Fruit fly (Drosophila melanogaster) whole organism, adult: Measurements from ENCODE around the gene CG10348.

Experiments
- CG11617 ChIP-seq: fragments of 200-800 bp; sonication (Bioruptor generic); optimal IDR thresholded peaks from 2 replicates; lab custom pipeline; 2017; ENCODE audit warnings: mild to moderate bottlenecking, missing biosample characterization, missing genetic modification reagents, missing genetic modification characterization
- CG12768 ChIP-seq: fragments of 200-800 bp; sonication (Bioruptor generic); optimal IDR thresholded peaks from 2 replicates; lab custom pipeline; 2017; ENCODE audit warnings: missing biosample characterization, missing genetic modification characterization, mild to moderate bottlenecking, moderate library complexity, missing genetic modification reagents
- CG14711 ChIP-seq: fragments of 200-800 bp; sonication (Bioruptor generic); optimal IDR thresholded peaks from 2 replicates; lab custom pipeline; 2018; ENCODE audit warnings: missing biosample characterization, mild to moderate bottlenecking, missing genetic modification characterization, moderate library complexity
- CG1620 ChIP-seq: fragments of 200-800 bp; sonication (Bioruptor generic); optimal IDR thresholded peaks from 2 replicates; lab custom pipeline; 2016; ENCODE audit warnings: missing biosample characterization, missing genetic modification characterization
- CG33017 ChIP-seq: fragments of 200-800 bp; sonication (Bioruptor generic); optimal IDR thresholded peaks from 2 replicates; lab custom pipeline; 2018; ENCODE audit warnings: missing biosample characterization, mild to moderate bottlenecking, missing genetic modification characterization, moderate library complexity
- CG5204 ChIP-seq: fragments of 200-800 bp; sonication (Bioruptor generic); optimal IDR thresholded peaks from 2 replicates; lab custom pipeline; 2016; ENCODE audit warnings: missing biosample characterization, missing genetic modification characterization
- CG7045 ChIP-seq: fragments of 200-800 bp; sonication (Bioruptor generic); optimal IDR thresholded peaks from 2 replicates; lab custom pipeline; 2017; ENCODE audit warnings: missing biosample characterization, mild to moderate bottlenecking, missing genetic modification characterization
- CG7101 ChIP-seq: fragments of 200-800 bp; sonication (Bioruptor generic); optimal IDR thresholded peaks from 2 replicates; lab custom pipeline; 2018; ENCODE audit warnings: missing biosample characterization, mild to moderate bottlenecking, missing genetic modification characterization, moderate library complexity
- Clk ChIP-seq: fragments of 200-800 bp; sonication (Bioruptor generic); optimal IDR thresholded peaks from 2 replicates; lab custom pipeline; 2017; ENCODE audit warnings: missing biosample characterization, missing genetic modification characterization
- Crg-1 ChIP-seq: fragments of 200-800 bp; sonication (Bioruptor generic); optimal IDR thresholded peaks from 2 replicates; lab custom pipeline; 2016; ENCODE audit warnings: missing biosample characterization, missing genetic modification characterization
- Hr96 ChIP-seq: fragments of 200-800 bp; sonication (Bioruptor generic); optimal IDR thresholded peaks from 2 replicates; lab custom pipeline; 2016; ENCODE audit warnings: missing biosample characterization, missing genetic modification characterization
- Mnt ChIP-seq: fragments of 200-800 bp; sonication (Bioruptor generic); optimal IDR thresholded peaks from 2 replicates; lab custom pipeline; 2016; ENCODE audit warnings: missing biosample characterization, mild to moderate bottlenecking, missing genetic modification characterization
- bab1 ChIP-seq: fragments of 200-800 bp; sonication (Bioruptor generic); optimal IDR thresholded peaks from 3 replicates; lab custom pipeline; 2019; ENCODE audit warnings: missing biosample characterization, mild to moderate bottlenecking, missing genetic modification characterization, moderate library complexity
- cic ChIP-seq: fragments of 200-800 bp; sonication (Bioruptor generic); optimal IDR thresholded peaks from 2 replicates; lab custom pipeline; 2017; ENCODE audit warnings: missing biosample characterization, mild to moderate bottlenecking, missing genetic modification characterization, moderate library complexity
- cnc ChIP-seq, 2 experiments: fragments of >200 bp; optimal IDR thresholded peaks; 2 replicates each; lab custom pipeline; 2017
- kay ChIP-seq: fragments of 200-800 bp; sonication (Bioruptor generic); peaks from one replicate; lab custom pipeline; 2016; ENCODE audit warnings: missing biosample characterization, missing genetic modification characterization, borderline replicate concordance
- ovo ChIP-seq: fragments of 200-800 bp; sonication (Bioruptor generic); optimal IDR thresholded peaks from 2 replicates; lab custom pipeline; 2016; ENCODE audit warnings: missing biosample characterization, missing genetic modification characterization
- pad ChIP-seq: fragments of 200-800 bp; sonication (Bioruptor generic); optimal IDR thresholded peaks from 3 replicates; lab custom pipeline; 2017; ENCODE audit warnings: missing biosample characterization, missing genetic modification characterization, mild to moderate bottlenecking, moderate library complexity, missing genetic modification reagents
- tj ChIP-seq: fragments of 200-800 bp; sonication (Bioruptor generic); optimal IDR thresholded peaks from 3 replicates; lab custom pipeline; 2017; ENCODE audit warnings: missing biosample characterization, mild to moderate bottlenecking, missing genetic modification characterization, moderate library complexity
- toe ChIP-seq: fragments of 200-800 bp; sonication (Bioruptor generic); optimal IDR thresholded peaks from 2 replicates; lab custom pipeline; 2016; ENCODE audit warnings: missing biosample characterization, missing genetic modification characterization

Gene CG10348

dm6 chr2L:18765760-18766159, 33.4 kb upstream of the CG10348 start:
- TF ChIP-seq ovo (GFP tag; lab: Kevin White, UChicago) (no peak), kay (GFP tag; lab: Kevin White, UChicago) (no peak), CG33017 (tag; lab: Kevin White, UChicago) (no peak), Hr96 (GFP tag; lab: Kevin White, UChicago) (no peak), CG5204 (GFP tag; lab: Kevin White, UChicago) (no peak), tj (no peak), toe (GFP tag; lab: Kevin White, UChicago) (no peak), Crg-1 (GFP tag; lab: Kevin White, UChicago) (no peak), CG12768 (GFP tag; lab: Kevin White, UChicago) (no peak)

- TF ChIP-seq ovo (GFP tag; lab: Kevin White, UChicago) (no peak), Clk (GFP tag; lab: Kevin White, UChicago) (no peak), kay (GFP tag; lab: Kevin White, UChicago) (no peak), Crg-1 (GFP tag; lab: Kevin White, UChicago) (no peak), CG7045 (GFP tag; lab: Kevin White, UChicago) (no peak), bab1 (no peak), cic (no peak), CG14711 (tag; lab: Kevin White, UChicago) (no peak), cnc (optimal IDR thresholded peaks at IDR 0.05; lab: Kevin White, UChicago) (no peak), CG1620 (GFP tag; lab: Kevin White, UChicago) (no peak), Hr96 (GFP tag; lab: Kevin White, UChicago) (no peak), toe (GFP tag; lab: Kevin White, UChicago) (no peak), tj (no peak), CG7101 (tag; lab: Kevin White, UChicago) (no peak), CG33017 (tag; lab: Kevin White, UChicago) (no peak), CG12768 (GFP tag; lab: Kevin White, UChicago) (no peak)
These were observed 20.9 kb upstream of the CG10348 start for dm6 chr2L:18753242-18753641.

- TF ChIP-seq cic = no peak
- TF ChIP-seq Crg-1 (GFP tag; lab: Kevin White, UChicago) = no peak
- no peak for TF ChIP-seq Hr96 (GFP tag; lab: Kevin White, UChicago)
- no peak for TF ChIP-seq kay (GFP tag; lab: Kevin White, UChicago)
- TF ChIP-seq tj = no peak
These were observed 20.5 kb upstream of the CG10348 start for dm6 chr2L:18752823-18753222.

- TF ChIP-seq CG14711 (tag; lab: Kevin White, UChicago) = no peak
- TF ChIP-seq kay (GFP tag; lab: Kevin White, UChicago) = no peak
- no peak for TF ChIP-seq CG33017 (tag; lab: Kevin White, UChicago)
- no peak for TF ChIP-seq CG7045 (GFP tag; lab: Kevin White, UChicago)
- no peak for TF ChIP-seq ovo (GFP tag; lab: Kevin White, UChicago)
- no peak for TF ChIP-seq pad (GFP tag; lab: Kevin White, UChicago)
- no peak for TF ChIP-seq cnc (optimal IDR thresholded peaks at IDR 0.05; lab: Kevin White, UChicago)
- TF ChIP-seq cic = no peak
- no peak for TF ChIP-seq Clk (GFP tag; lab: Kevin White, UChicago)
- no peak for TF ChIP-seq CG11617 (GFP tag; lab: Kevin White, UChicago)
- TF ChIP-seq Crg-1 (GFP tag; lab: Kevin White, UChicago) = no peak
- no peak for TF ChIP-seq Hr96 (GFP tag; lab: Kevin White, UChicago)
These were observed 19.7 kb upstream of the CG10348 start for dm6 chr2L:18752038-18752437.

DNA sequence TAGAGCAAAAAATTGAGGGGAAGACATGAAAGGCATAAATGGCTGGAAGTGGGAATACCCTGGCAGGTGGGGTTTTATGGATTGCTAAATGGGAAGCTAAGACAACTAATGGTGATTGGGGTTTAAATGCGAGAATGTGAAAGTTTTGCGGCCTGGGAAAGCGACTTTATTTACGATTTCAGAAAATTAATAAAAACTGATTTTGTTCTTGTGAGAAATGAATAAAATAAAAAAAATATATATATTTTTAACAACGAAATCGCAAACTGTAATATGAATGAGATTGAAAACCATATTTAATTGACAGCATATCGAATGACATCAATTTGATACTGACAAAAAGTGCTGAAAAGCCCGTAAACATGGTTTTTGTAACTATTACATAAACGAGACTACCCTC, 19.0 kb upstream of the CG10348 start:
- TF ChIP-seq CG33017 (tag; lab: Kevin White, UChicago) = no peak
- no peak for TF ChIP-seq pad (GFP tag; lab: Kevin White, UChicago)

dm6 chr2L:18746694-18747093, 14.4 kb upstream of the CG10348 start:
- TF ChIP-seq Hr96 (GFP tag; lab: Kevin White, UChicago) (no peak), CG33017 (tag; lab: Kevin White, UChicago) (no peak), cic (no peak), cnc (optimal IDR thresholded peaks at IDR 0.05; lab: Kevin White, UChicago) (no peak), toe (GFP tag; lab: Kevin White, UChicago) (no peak), Mnt (GFP tag; lab: Kevin White, UChicago) (no peak), CG5204 (GFP tag; lab: Kevin White, UChicago) (no peak), CG7045 (GFP tag; lab: Kevin White, UChicago) (no peak), Crg-1 (GFP tag; lab: Kevin White, UChicago) (no peak), CG14711 (tag; lab: Kevin White, UChicago) (no peak), Clk (GFP tag; lab: Kevin White, UChicago) (no peak), ovo (GFP tag; lab: Kevin White, UChicago) (no peak), pad (GFP tag; lab: Kevin White, UChicago) (no peak), CG7101 (tag; lab: Kevin White, UChicago) (no peak), tj (no peak)

dm6 chr2L:18745454-18745853, 13.1 kb upstream of the CG10348 start:
- TF ChIP-seq cic (no peak), bab1 (no peak), toe (GFP tag; lab: Kevin White, UChicago) (no peak), CG33017 (tag; lab: Kevin White, UChicago) (no peak), CG11617 (GFP tag; lab: Kevin White, UChicago) (no peak), CG12768 (GFP tag; lab: Kevin White, UChicago) (no peak), CG1620 (GFP tag; lab: Kevin White, UChicago) (no peak), ovo (GFP tag; lab: Kevin White, UChicago) (no peak), Hr96 (GFP tag; lab: Kevin White, UChicago) (no peak), CG14711 (tag; lab: Kevin White, UChicago) (no peak), CG7101 (tag; lab: Kevin White, UChicago) (no peak), pad (GFP tag; lab: Kevin White, UChicago) (no peak), CG5204 (GFP tag; lab: Kevin White, UChicago) (no peak), tj (no peak)
